Worm (Caenorhabditis elegans): ENCODE results near the gene pat-2.

DNA sequence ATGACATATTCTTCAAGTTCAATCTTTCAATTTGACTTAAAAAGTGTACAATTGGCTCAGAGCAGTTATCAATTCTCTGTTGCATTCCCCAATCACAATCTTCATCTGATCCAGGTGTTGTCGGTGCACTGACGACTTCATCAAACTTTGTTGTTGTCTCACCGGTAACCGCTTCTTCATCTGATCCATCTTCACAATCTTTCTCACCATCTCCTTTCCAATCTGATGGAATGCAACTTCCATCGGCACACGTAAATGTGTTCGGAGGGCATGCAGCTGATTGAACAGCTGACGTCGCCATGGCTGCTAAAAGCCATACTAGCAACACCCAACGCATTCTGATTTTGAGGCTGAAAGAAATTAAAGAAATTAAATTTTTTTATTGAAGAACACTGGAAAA lies 19.4 kb downstream of the pat-2 start, which contains the start of gene F44E2.4:
- no peak for TF ChIP-seq elt-3 (tag; optimal IDR thresholded peaks at IDR 0.05)
- TF ChIP-seq lin-39 (tag; optimal IDR thresholded peaks at IDR 0.05): no peak
- TF ChIP-seq skn-1 (tag; optimal IDR thresholded peaks at IDR 0.05): no peak
- TF ChIP-seq fkh-10 (GFP tag; optimal IDR thresholded peaks at IDR 0.05): no peak
- TF ChIP-seq nhr-11 (tag; optimal IDR thresholded peaks at IDR 0.05): no peak
- TF ChIP-seq nfya-1 (tag; optimal IDR thresholded peaks at IDR 0.05; ENCODE audit: insufficient read depth): no peak
- TF ChIP-seq snpc-4 (tag; optimal IDR thresholded peaks at IDR 0.05): no peak
- TF ChIP-seq R02D3.7 (tag; optimal IDR thresholded peaks at IDR 0.05): no peak
- TF ChIP-seq ama-1 (optimal IDR thresholded peaks at IDR 0.05): no peak
- no peak for TF ChIP-seq egl-27 (tag; optimal IDR thresholded peaks at IDR 0.05)
- no peak for TF ChIP-seq nhr-28 (tag; optimal IDR thresholded peaks at IDR 0.05)
- TF ChIP-seq unc-39 (tag; optimal IDR thresholded peaks at IDR 0.05): no peak

All from whole organism, L3 larva.